Fruit fly (Drosophila melanogaster): ENCODE measurements around the gene CG32816.

CG32816 gene

dm6 chrX:362073-362674 is 108.4 kb downstream of the CG32816 start:
- no peak for TF ChIP-seq CG4496 (GFP tag; IDR thresholded peaks at IDR 0.05)
- no peak for TF ChIP-seq CG10348 (GFP tag; IDR thresholded peaks at IDR 0.05)
- no peak for TF ChIP-seq CG32121 (GFP tag; IDR thresholded peaks at IDR 0.05)

- TF ChIP-seq Pif1A (GFP tag; optimal IDR thresholded peaks at IDR 0.05) (peak; percentile 28), CG10348 (GFP tag; IDR thresholded peaks at IDR 0.05) (no peak), CG15710 (tag; optimal IDR thresholded peaks at IDR 0.05) (peak; percentile 78), CG12605 (GFP tag; IDR thresholded peaks at IDR 0.05) (peak; percentile 67; the same call in 1 of the 2 replicates), CG9948 (tag; optimal IDR thresholded peaks at IDR 0.05) (peak; percentile 74), CG32121 (GFP tag; IDR thresholded peaks at IDR 0.05) (peak; percentile 42; the same call in 1 of the 2 replicates), Ets98B (GFP tag; IDR thresholded peaks at IDR 0.05) (no peak; the same call in 1 of the 2 replicates), Snoo (tag; optimal IDR thresholded peaks at IDR 0.05) (peak; percentile 63), CG17806 (tag; optimal IDR thresholded peaks at IDR 0.05) (peak; percentile 74), CG8159 (tag; optimal IDR thresholded peaks at IDR 0.05) (peak; percentile 60), fd96Ca (GFP tag; IDR thresholded peaks at IDR 0.05) (peak; percentile 71), D1 (tag; optimal IDR thresholded peaks at IDR 0.05) (peak; percentile 72), CG34367 (tag; optimal IDR thresholded peaks at IDR 0.05) (peak; percentile 91), CG14655 (GFP tag; optimal IDR thresholded peaks at IDR 0.05) (peak; percentile 81), Pif1B (GFP tag; optimal IDR thresholded peaks at IDR 0.05) (no peak), gl (tag; optimal IDR thresholded peaks at IDR 0.05) (peak; percentile 86), CG4496 (GFP tag; IDR thresholded peaks at IDR 0.05) (peak; percentile 90), EcR (GFP tag; optimal IDR thresholded peaks at IDR 0.05) (peak; percentile 26), CG8301 (tag; optimal IDR thresholded peaks at IDR 0.05) (peak; percentile 58), rn (GFP tag; IDR thresholded peaks at IDR 0.05) (peak; percentile 87), CG13204 (GFP tag; optimal IDR thresholded peaks at IDR 0.05) (no peak)
Observed at dm6 chrX:361418-361817, 109.1 kb downstream of the CG32816 start.

DNA sequence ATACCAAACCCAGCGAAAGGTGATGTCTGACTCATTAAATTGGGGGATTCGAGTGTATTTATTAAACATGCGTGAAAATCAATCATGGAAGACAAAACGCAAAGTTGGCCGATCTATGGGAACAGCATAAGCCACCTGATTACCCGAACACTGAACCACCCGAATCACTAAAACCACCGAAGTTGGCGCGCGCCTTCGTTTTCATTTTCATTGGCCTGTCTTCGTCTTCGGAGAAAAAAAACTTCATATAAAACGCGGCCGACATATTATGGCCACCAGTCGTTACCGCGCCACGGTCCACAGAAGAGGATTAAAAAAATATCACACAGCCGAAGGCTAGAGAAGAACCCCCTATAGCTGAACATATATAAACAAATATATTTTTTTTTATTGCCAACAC is 114.3 kb downstream of the CG32816 start, which contains the start of gene y:
Gene y, plus strand, starts transcription at position 278 of the 400 bp plus-strand sequence.
- no peak for TF ChIP-seq Ets98B (GFP tag; IDR thresholded peaks at IDR 0.05)
- TF ChIP-seq CG13204 (GFP tag; optimal IDR thresholded peaks at IDR 0.05), result no peak
- TF ChIP-seq CG14655 (GFP tag; optimal IDR thresholded peaks at IDR 0.05), result no peak
- no peak for TF ChIP-seq CG4496 (GFP tag; IDR thresholded peaks at IDR 0.05)
- TF ChIP-seq rn (GFP tag; IDR thresholded peaks at IDR 0.05), result 0 out of 2 replicates have a peak, but pooled peaks have one; percentile 3
- no peak for TF ChIP-seq CG8301 (tag; optimal IDR thresholded peaks at IDR 0.05)

- TF ChIP-seq CG9948 (tag; optimal IDR thresholded peaks at IDR 0.05) (no peak), fd96Ca (GFP tag; IDR thresholded peaks at IDR 0.05) (peak; percentile 52; the same call in 1 of the 3 replicates), CG4496 (GFP tag; IDR thresholded peaks at IDR 0.05) (peak; percentile 64), Ets98B (GFP tag; IDR thresholded peaks at IDR 0.05) (peak; percentile 39; the same call in 1 of the 2 replicates)
Observed at dm6 chrX:353929-354515, 116.5 kb downstream of the CG32816 start.

dm6 chrX:352767-353166 is 117.8 kb downstream of the CG32816 start, which contains the start of gene CG43182:
CG43182 (plus strand) TSS chrX:353067.
- TF ChIP-seq CG15710 (tag; optimal IDR thresholded peaks at IDR 0.05) (no peak), rn (GFP tag; IDR thresholded peaks at IDR 0.05) (no peak), CG14655 (GFP tag; optimal IDR thresholded peaks at IDR 0.05) (no peak), CG32121 (GFP tag; IDR thresholded peaks at IDR 0.05) (no peak), Snoo (tag; optimal IDR thresholded peaks at IDR 0.05) (no peak), CG17806 (tag; optimal IDR thresholded peaks at IDR 0.05) (no peak), CG10348 (GFP tag; IDR thresholded peaks at IDR 0.05) (no peak), Pif1A (GFP tag; optimal IDR thresholded peaks at IDR 0.05) (no peak)

DNA sequence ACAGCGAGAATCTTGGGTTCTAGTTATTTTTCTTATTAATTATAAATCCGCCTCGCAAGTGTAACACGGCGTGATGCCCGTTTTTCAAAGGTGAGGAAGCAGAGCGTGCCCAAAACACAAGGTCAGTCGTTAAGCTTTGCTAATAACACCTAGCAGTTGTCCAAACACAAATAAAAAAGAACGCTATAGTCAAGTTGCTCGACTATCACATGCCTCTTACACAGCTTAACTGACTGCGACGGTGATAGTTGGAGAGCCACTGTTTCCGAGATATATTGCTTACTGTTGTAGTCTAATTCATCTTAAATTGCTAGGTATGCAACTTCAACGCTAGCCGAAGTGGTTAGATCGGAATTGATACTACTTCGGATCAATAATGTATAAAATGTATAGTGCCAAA is 118.9 kb downstream of the CG32816 start:
- TF ChIP-seq CG12605 (GFP tag; IDR thresholded peaks at IDR 0.05), result no peak
- no peak for TF ChIP-seq rn (GFP tag; IDR thresholded peaks at IDR 0.05)
- no peak for TF ChIP-seq CG34367 (tag; optimal IDR thresholded peaks at IDR 0.05)
- TF ChIP-seq CG8159 (tag; optimal IDR thresholded peaks at IDR 0.05), result no peak
- TF ChIP-seq CG9948 (tag; optimal IDR thresholded peaks at IDR 0.05), result no peak
- no peak for TF ChIP-seq CG8301 (tag; optimal IDR thresholded peaks at IDR 0.05)
- TF ChIP-seq Pif1A (GFP tag; optimal IDR thresholded peaks at IDR 0.05), result no peak
- no peak for TF ChIP-seq CG17806 (tag; optimal IDR thresholded peaks at IDR 0.05)
- no peak for TF ChIP-seq CG32121 (GFP tag; IDR thresholded peaks at IDR 0.05)
- TF ChIP-seq Pif1B (GFP tag; optimal IDR thresholded peaks at IDR 0.05), result no peak
- TF ChIP-seq CG13204 (GFP tag; optimal IDR thresholded peaks at IDR 0.05), result no peak
- no peak for TF ChIP-seq EcR (GFP tag; optimal IDR thresholded peaks at IDR 0.05)

DNA sequence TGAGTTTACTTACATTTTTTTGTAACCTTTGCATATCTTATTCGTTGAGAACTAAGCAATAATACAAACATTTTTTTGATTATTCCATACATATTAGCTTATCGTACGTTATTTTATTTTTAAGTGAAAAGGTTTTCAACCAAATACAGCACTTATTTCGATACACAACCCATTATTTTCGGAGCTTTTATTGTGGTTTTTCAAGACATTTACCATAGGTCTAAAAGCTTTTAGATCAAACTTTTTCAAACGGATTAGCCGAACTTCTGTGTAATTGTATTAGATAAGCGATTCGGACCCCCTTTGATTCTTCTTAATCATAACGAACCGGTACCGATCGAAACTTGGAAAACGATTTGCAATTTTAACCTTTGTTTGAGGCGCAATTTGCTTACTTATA is 119.6 kb downstream of the CG32816 start:
- TF ChIP-seq Ets98B (GFP tag; IDR thresholded peaks at IDR 0.05), result no peak
- no peak for TF ChIP-seq CG8301 (tag; optimal IDR thresholded peaks at IDR 0.05)
- no peak for TF ChIP-seq EcR (GFP tag; optimal IDR thresholded peaks at IDR 0.05)
- no peak for TF ChIP-seq CG34367 (tag; optimal IDR thresholded peaks at IDR 0.05)
- no peak for TF ChIP-seq CG10348 (GFP tag; IDR thresholded peaks at IDR 0.05)
- no peak for TF ChIP-seq fd96Ca (GFP tag; IDR thresholded peaks at IDR 0.05)
- no peak for TF ChIP-seq CG32121 (GFP tag; IDR thresholded peaks at IDR 0.05)
- no peak for TF ChIP-seq rn (GFP tag; IDR thresholded peaks at IDR 0.05)

Data from whole organism, pupa.